Worm (Caenorhabditis elegans) whole organism, midembryonic: ENCODE data around the gene H20J04.1.

Experiments used
- cog-1 ChIP-seq: sonication (generic microtip); optimal IDR thresholded peaks from 2 replicates; lab custom pipeline; 2016; ENCODE audit warnings: missing genetic modification characterization, missing compliant biosample characterization
- klf-2 ChIP-seq: fragments of 200-800 bp; sonication (Bioruptor generic); conservative IDR thresholded peaks from 2 replicates; pipeline ENCODE4 v1.3.6; 2022; ENCODE audit warnings: missing genetic modification reagents, missing genetic modification characterization, missing compliant biosample characterization
- tab-1 ChIP-seq: fragments of 200-800 bp; sonication (Bioruptor generic); IDR thresholded peaks from 2 replicates; pipeline ENCODE4 v1.3.6; 2022; ENCODE audit warnings: missing genetic modification characterization, missing compliant biosample characterization
- ztf-23 ChIP-seq: fragments of 200-800 bp; sonication (Bioruptor generic); IDR thresholded peaks from 2 replicates; pipeline ENCODE4 v1.3.6; 2022; ENCODE audit warnings: missing genetic modification reagents, missing genetic modification characterization, missing compliant biosample characterization
- ztf-29 ChIP-seq: fragments of 200-800 bp; sonication (Bioruptor generic); IDR thresholded peaks from 2 replicates; pipeline ENCODE4 v1.3.6; 2022; ENCODE audit warnings: missing genetic modification reagents, missing genetic modification characterization, missing compliant biosample characterization

DNA sequence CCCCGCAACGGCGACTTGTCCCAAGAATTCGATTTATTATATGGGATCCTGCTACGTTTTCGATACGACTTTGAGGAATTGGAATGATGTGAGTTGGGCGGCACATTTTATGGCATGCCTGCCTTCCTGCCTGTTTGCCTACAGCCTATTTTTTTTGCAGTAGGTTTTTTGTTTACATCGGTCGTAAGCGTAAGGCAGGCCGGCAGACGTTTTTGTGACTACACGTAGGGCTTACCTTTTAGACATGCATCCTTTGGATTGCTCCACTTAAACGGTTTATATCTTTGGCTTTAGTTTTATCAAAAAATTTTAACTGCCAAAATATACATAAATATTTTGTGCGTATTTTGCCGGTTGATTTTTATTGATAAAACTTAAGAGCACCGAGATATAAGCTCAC is 3.8 kb downstream of the H20J04.1 start:
- TF ChIP-seq klf-2 (GFP tag; lab: Robert Waterston, UW), result no peak
- TF ChIP-seq ztf-23 (GFP tag; lab: Robert Waterston, UW), result no peak
- TF ChIP-seq tab-1 (GFP tag; lab: Robert Waterston, UW), result no peak
- no peak for TF ChIP-seq ztf-29 (GFP tag; lab: Robert Waterston, UW)
- no peak for TF ChIP-seq cog-1 (tag; lab: Kevin White, UChicago)
